Worm (Caenorhabditis elegans) whole organism, L4 larva: ENCODE data around the gene suds-3.

ENCODE experiments used
- D1046.2 ChIP-seq: fragments of 200-800 bp; sonication (Bioruptor generic); IDR thresholded peaks from 2 replicates; pipeline ENCODE4 v1.3.6; 2022; ENCODE audit warnings: missing genetic modification characterization, missing compliant biosample characterization
- F10B5.3 ChIP-seq: sonication (generic microtip); optimal IDR thresholded peaks from 2 replicates; lab custom pipeline; 2016; ENCODE audit warnings: mild to moderate bottlenecking, missing genetic modification characterization, missing compliant biosample characterization
- F26F4.8 ChIP-seq: fragments of 200-800 bp; sonication (Bioruptor generic); conservative IDR thresholded peaks from 2 replicates; pipeline ENCODE4 v1.3.6; 2022; ENCODE audit warnings: missing genetic modification characterization, missing compliant biosample characterization
- F37D6.2 ChIP-seq: sonication (generic microtip); optimal IDR thresholded peaks from 2 replicates; lab custom pipeline; 2016; ENCODE audit warnings: mild to moderate bottlenecking, missing genetic modification characterization, missing compliant biosample characterization
- F44E2.7 ChIP-seq: fragments of 200-800 bp; sonication (Bioruptor generic); IDR thresholded peaks from 2 replicates; pipeline ENCODE4 v2.1.2; 2022; ENCODE audit warnings: missing genetic modification characterization, missing compliant biosample characterization
- F49E8.2 ChIP-seq: sonication (generic microtip); optimal IDR thresholded peaks from 2 replicates; lab custom pipeline; 2016; ENCODE audit warnings: missing compliant biosample characterization, mild to moderate bottlenecking, missing genetic modification characterization, borderline replicate concordance
- T20F7.1 ChIP-seq: fragments of 200-800 bp; sonication (Bioruptor generic); optimal IDR thresholded peaks from 2 replicates; lab custom pipeline; 2018; ENCODE audit warnings: mild to moderate bottlenecking, missing genetic modification characterization, missing compliant biosample characterization
- Y5F2A.4 ChIP-seq: fragments of 200-800 bp; sonication (Bioruptor generic); optimal IDR thresholded peaks from 2 replicates; lab custom pipeline; 2018; ENCODE audit warnings: mild to moderate bottlenecking, missing genetic modification characterization, missing compliant biosample characterization
- aly-2 ChIP-seq: sonication (generic microtip); optimal IDR thresholded peaks from 2 replicates; lab custom pipeline; 2018; ENCODE audit warnings: missing biosample characterization, missing genetic modification characterization
- arid-1 ChIP-seq: fragments of 200-800 bp; sonication (Bioruptor generic); conservative IDR thresholded peaks from 2 replicates; pipeline ENCODE4 v1.3.6; 2022; ENCODE audit warnings: missing genetic modification reagents, missing genetic modification characterization, missing compliant biosample characterization
- ceh-28 ChIP-seq: fragments of 150-350 bp; optimal IDR thresholded peaks from 2 replicates; lab custom pipeline; 2014; ENCODE audit warnings: missing biosample characterization, missing genetic modification reagents, missing genetic modification characterization
- ceh-44 ChIP-seq: fragments of 200-800 bp; sonication (Bioruptor generic); IDR thresholded peaks from 2 replicates; pipeline ENCODE4 v1.3.6; 2022; ENCODE audit warnings: missing genetic modification reagents, missing genetic modification characterization, missing compliant biosample characterization
- ceh-82 ChIP-seq: sonication (generic microtip); optimal IDR thresholded peaks from 2 replicates; lab custom pipeline; 2017; ENCODE audit warnings: missing biosample characterization, missing genetic modification characterization
- ces-1 ChIP-seq: fragments of 150-350 bp; sonication (generic microtip); optimal IDR thresholded peaks from 4 replicates; lab custom pipeline; 2014; ENCODE audit warnings: missing biosample characterization, missing genetic modification reagents, missing genetic modification characterization
- ctbp-1 ChIP-seq: fragments of 200-800 bp; sonication (Bioruptor generic); IDR thresholded peaks from 2 replicates; pipeline ENCODE4 v1.3.6; 2022; ENCODE audit warnings: missing genetic modification reagents, missing genetic modification characterization, missing compliant biosample characterization
- daf-16 ChIP-seq, 3 experiments: sonication (generic microtip); optimal IDR thresholded peaks; 2 replicates each; lab custom pipeline; 2016 to 2017; ENCODE audit warnings: missing genetic modification characterization in 3 of 3, missing genetic modification reagents in 3 of 3, mild to moderate bottlenecking in 2 of 3, missing compliant biosample characterization in 2 of 3, missing biosample characterization in 1 of 3, moderate library complexity in 1 of 3
- daf-19 ChIP-seq: fragments of 200-800 bp; sonication (Bioruptor generic); conservative IDR thresholded peaks from 2 replicates; pipeline ENCODE4 v1.3.6; 2022; ENCODE audit warnings: missing genetic modification characterization, missing compliant biosample characterization
- daf-8 ChIP-seq: fragments of 200-800 bp; sonication (Bioruptor generic); IDR thresholded peaks from 2 replicates; pipeline ENCODE4 v1.3.6; 2022; ENCODE audit warnings: missing genetic modification characterization, missing compliant biosample characterization
- dmd-6 ChIP-seq: fragments of 200-800 bp; sonication (Bioruptor generic); IDR thresholded peaks from 2 replicates; pipeline ENCODE4 v1.3.6; 2022; ENCODE audit warnings: missing genetic modification reagents, missing genetic modification characterization, missing compliant biosample characterization
- dmd-9 ChIP-seq: fragments of 200-800 bp; sonication (Bioruptor generic); IDR thresholded peaks from 2 replicates; pipeline ENCODE4 v1.3.6; 2022; ENCODE audit warnings: missing genetic modification reagents, missing genetic modification characterization, missing compliant biosample characterization
- duxl-1 ChIP-seq: sonication (generic microtip); optimal IDR thresholded peaks from 2 replicates; lab custom pipeline; 2016; ENCODE audit warnings: mild to moderate bottlenecking, missing genetic modification characterization, moderate library complexity, missing compliant biosample characterization; ENCODE audit not compliant: poor library complexity
- egl-43 ChIP-seq: fragments of 200-800 bp; sonication (Bioruptor generic); IDR thresholded peaks from 2 replicates; pipeline ENCODE4 v1.3.6; 2022; ENCODE audit warnings: missing genetic modification reagents, missing genetic modification characterization, missing compliant biosample characterization
- fos-1 ChIP-seq: fragments of 150-350 bp; optimal IDR thresholded peaks from 2 replicates; lab custom pipeline; 2014; ENCODE audit warnings: missing biosample characterization, missing genetic modification characterization
- hif-1 ChIP-seq, 2 experiments: sonication (generic microtip); optimal IDR thresholded peaks; 2 replicates each; lab custom pipeline; 2016 to 2017; ENCODE audit warnings: missing compliant biosample characterization in 2 of 2, missing genetic modification characterization in 2 of 2, missing genetic modification reagents in 2 of 2, missing genotype in 2 of 2, mild to moderate bottlenecking in 1 of 2
- hlh-11 ChIP-seq: fragments of 200-800 bp; sonication (Bioruptor generic); optimal IDR thresholded peaks from 2 replicates; lab custom pipeline; 2018; ENCODE audit warnings: mild to moderate bottlenecking, missing genetic modification characterization, missing compliant biosample characterization
- hlh-30 ChIP-seq: sonication (generic microtip); optimal IDR thresholded peaks from 2 replicates; lab custom pipeline; 2017; ENCODE audit warnings: antibody characterized with exemption, mild to moderate bottlenecking, missing genetic modification characterization, missing compliant biosample characterization; ENCODE audit not compliant: insufficient read depth
- hmg-1.1 ChIP-seq: fragments of 200-800 bp; sonication (Bioruptor generic); IDR thresholded peaks from 2 replicates; pipeline ENCODE4 v1.3.6; 2022; ENCODE audit warnings: missing genetic modification reagents, missing genetic modification characterization, missing compliant biosample characterization
- jun-1 ChIP-seq: fragments of 150-350 bp; optimal IDR thresholded peaks from 2 replicates; lab custom pipeline; 2014; ENCODE audit warnings: missing biosample characterization, missing genetic modification reagents, missing genetic modification characterization
- lim-7 ChIP-seq: fragments of 200-800 bp; sonication (Bioruptor generic); IDR thresholded peaks from 2 replicates; pipeline ENCODE4 v1.3.6; 2022; ENCODE audit warnings: missing genetic modification characterization, missing compliant biosample characterization
- lin-13 ChIP-seq: fragments of 150-350 bp; optimal IDR thresholded peaks from 2 replicates; lab custom pipeline; 2014; ENCODE audit warnings: missing biosample characterization, missing genetic modification reagents, missing genetic modification characterization
- lin-39 ChIP-seq: fragments of 150-350 bp; optimal IDR thresholded peaks from 2 replicates; lab custom pipeline; 2014; ENCODE audit warnings: missing biosample characterization, missing genetic modification reagents, missing genetic modification characterization
- madf-5 ChIP-seq, 2 experiments: fragments of 200-800 bp; sonication (Bioruptor generic); IDR thresholded peaks; 2 replicates each; pipeline ENCODE4 v1.3.6; 2022; ENCODE audit warnings: missing compliant biosample characterization in 2 of 2, missing genetic modification characterization in 2 of 2
- mdl-1 ChIP-seq, 2 experiments: fragments of 150-350 bp in 1 of 2; sonication (generic microtip) in 1 of 2; optimal IDR thresholded peaks; 2 replicates each; lab custom pipeline; 2014 to 2017; ENCODE audit warnings: missing biosample characterization in 2 of 2, missing genetic modification characterization in 2 of 2
- mes-2 ChIP-seq: sonication (generic microtip); optimal IDR thresholded peaks from 2 replicates; lab custom pipeline; 2016; ENCODE audit warnings: missing genotype, mild to moderate bottlenecking, missing genetic modification characterization, missing compliant biosample characterization; ENCODE audit not compliant: poor library complexity, severe bottlenecking
- mxl-2 ChIP-seq: fragments of 200-800 bp; sonication (Bioruptor generic); conservative IDR thresholded peaks from 2 replicates; pipeline ENCODE4 v1.3.6; 2022; ENCODE audit warnings: missing genetic modification reagents, missing genetic modification characterization, missing compliant biosample characterization
- nhr-10 ChIP-seq: fragments of 150-350 bp; optimal IDR thresholded peaks from 2 replicates; lab custom pipeline; 2014; ENCODE audit warnings: missing biosample characterization, missing genetic modification characterization
- nhr-102 ChIP-seq: sonication (generic microtip); optimal IDR thresholded peaks from 2 replicates; lab custom pipeline; 2016; ENCODE audit warnings: mild to moderate bottlenecking, missing genetic modification characterization, moderate library complexity, missing compliant biosample characterization
- nhr-11 ChIP-seq: fragments of 150-350 bp; optimal IDR thresholded peaks from 2 replicates; lab custom pipeline; 2014; ENCODE audit warnings: missing biosample characterization, missing genetic modification characterization
- nhr-42 ChIP-seq: fragments of 200-800 bp; sonication (Bioruptor generic); IDR thresholded peaks from 2 replicates; pipeline ENCODE4 v1.3.6; 2022; ENCODE audit warnings: missing genetic modification characterization, missing compliant biosample characterization
- nhr-48 ChIP-seq: sonication (generic microtip); optimal IDR thresholded peaks from 2 replicates; lab custom pipeline; 2016; ENCODE audit warnings: mild to moderate bottlenecking, missing genetic modification characterization, missing compliant biosample characterization
- nhr-77 ChIP-seq: fragments of 150-350 bp; optimal IDR thresholded peaks from 2 replicates; lab custom pipeline; 2014; ENCODE audit warnings: missing biosample characterization, missing genetic modification characterization
- pha-4 ChIP-seq, 2 experiments: fragments of 150-350 bp in 1 of 2; fragments of 200-800 bp in 1 of 2; sonication (Bioruptor generic) in 1 of 2; IDR thresholded peaks in 1 of 2; optimal IDR thresholded peaks in 1 of 2; 2 replicates each; pipeline versions ENCODE4 v1.3.6 to Lab custom; 2014 to 2022; ENCODE audit warnings: missing genetic modification characterization in 2 of 2, missing genetic modification reagents in 2 of 2, missing biosample characterization in 1 of 2, missing compliant biosample characterization in 1 of 2
- saeg-2 ChIP-seq: fragments of 200-800 bp; sonication (Bioruptor generic); IDR thresholded peaks from 2 replicates; pipeline ENCODE4 v1.3.6; 2022; ENCODE audit warnings: missing genetic modification reagents, missing genetic modification characterization, missing compliant biosample characterization
- snpc-4 ChIP-seq: fragments of 150-350 bp; optimal IDR thresholded peaks from 2 replicates; lab custom pipeline; 2014; ENCODE audit warnings: missing biosample characterization, missing genetic modification characterization
- spr-3 ChIP-seq: fragments of 200-800 bp; sonication (Bioruptor generic); optimal IDR thresholded peaks from 2 replicates; lab custom pipeline; 2018; ENCODE audit warnings: mild to moderate bottlenecking, missing genetic modification characterization, missing compliant biosample characterization
- tra-1 ChIP-seq: fragments of 200-800 bp; sonication (Bioruptor generic); IDR thresholded peaks from 2 replicates; pipeline ENCODE4 v1.3.6; 2022; ENCODE audit warnings: missing genetic modification reagents, missing genetic modification characterization, missing compliant biosample characterization
- unc-130 ChIP-seq: sonication (generic microtip); optimal IDR thresholded peaks from 2 replicates; lab custom pipeline; 2016; ENCODE audit warnings: missing genetic modification reagents, missing genetic modification characterization, missing compliant biosample characterization
- zag-1 ChIP-seq: fragments of 150-350 bp; optimal IDR thresholded peaks from 2 replicates; lab custom pipeline; 2014; ENCODE audit warnings: missing biosample characterization, missing genetic modification characterization
- zip-11 ChIP-seq: fragments of 200-800 bp; sonication (Bioruptor generic); IDR thresholded peaks from 2 replicates; pipeline ENCODE4 v1.3.6; 2022; ENCODE audit warnings: missing genetic modification characterization, missing compliant biosample characterization
- zip-2 ChIP-seq: fragments of 150-350 bp; optimal IDR thresholded peaks from 2 replicates; lab custom pipeline; 2014; ENCODE audit warnings: missing biosample characterization, missing genetic modification characterization
- ztf-11 ChIP-seq: fragments of 150-350 bp; optimal IDR thresholded peaks from 2 replicates; lab custom pipeline; 2014; ENCODE audit warnings: missing biosample characterization, missing genetic modification characterization

The suds-3 gene

DNA sequence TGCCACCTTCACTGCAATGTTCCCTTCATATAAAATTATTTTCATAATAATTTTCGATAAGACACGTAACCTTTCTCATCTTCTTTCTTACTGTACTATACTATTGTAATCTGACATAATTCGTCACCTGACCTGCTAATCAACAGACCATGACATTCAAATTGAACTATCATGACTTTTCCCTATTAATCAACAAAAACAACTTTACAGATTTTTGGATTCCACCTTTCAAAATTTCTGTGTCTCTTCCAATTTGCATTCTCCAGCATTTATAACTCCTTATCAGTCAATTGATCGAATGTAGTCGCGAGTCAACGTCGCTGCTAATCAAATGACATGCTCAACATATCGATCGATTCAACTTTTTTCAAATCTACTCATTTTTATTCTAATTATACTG lies 41.2 kb upstream of the suds-3 start, which contains the start of gene fshr-1 (continued):
- TF ChIP-seq hmg-1.1 (GFP tag; lab: Robert Waterston, UW) (no peak), saeg-2 (no peak), nhr-48 (tag; lab: Kevin White, UChicago) (no peak), nhr-11 (tag; lab: Kevin White, UChicago) (no peak), daf-16 (GFP tag; optimal IDR thresholded peaks at IDR 0.05; lab: Kevin White, UChicago) (no peak), daf-16 (tag; optimal IDR thresholded peaks at IDR 0.05; lab: Kevin White, UChicago) (peak; percentile 98), arid-1 (GFP tag; lab: Robert Waterston, UW) (no peak), madf-5 (GFP tag; IDR thresholded peaks at IDR 0.05; lab: Robert Waterston, UW) (no peak), F10B5.3 (tag; lab: Kevin White, UChicago) (no peak), tra-1 (GFP tag; lab: Robert Waterston, UW) (no peak), zip-2 (tag; lab: Kevin White, UChicago) (no peak), F44E2.7 (no peak), nhr-10 (tag; lab: Kevin White, UChicago) (no peak), snpc-4 (tag; lab: Kevin White, UChicago) (no peak), ceh-28 (no peak), ctbp-1 (GFP tag; lab: Robert Waterston, UW) (no peak), nhr-102 (tag; lab: Kevin White, UChicago) (no peak), hif-1 (tag; optimal IDR thresholded peaks at IDR 0.05; lab: Kevin White, UChicago) (peak in 1 of 2 experiments; percentile 30), unc-130 (GFP tag; lab: Kevin White, UChicago) (no peak), ces-1 (GFP tag; lab: Kevin White, UChicago) (no peak), daf-8 (GFP tag; lab: Robert Waterston, UW) (no peak), aly-2 (no peak), hlh-30 (peak; percentile 54), nhr-77 (tag; lab: Kevin White, UChicago) (peak; percentile 21), fos-1 (tag; lab: Kevin White, UChicago) (no peak), daf-19 (GFP tag; lab: Robert Waterston, UW) (no peak), egl-43 (GFP tag; lab: Robert Waterston, UW) (no peak), F49E8.2 (no peak), Y5F2A.4 (GFP tag; lab: Kevin White, UChicago) (no peak), ceh-44 (GFP tag; lab: Robert Waterston, UW) (no peak), F26F4.8 (GFP tag; lab: Robert Waterston, UW) (no peak), mes-2 (tag; lab: Kevin White, UChicago) (no peak), spr-3 (no peak), lim-7 (no peak), duxl-1 (no peak), jun-1 (tag; lab: Kevin White, UChicago) (no peak), T20F7.1 (GFP tag; lab: Kevin White, UChicago) (no peak), lin-39 (tag; lab: Kevin White, UChicago) (no peak), nhr-42 (GFP tag; lab: Robert Waterston, UW) (no peak), F37D6.2 (no peak), hlh-11 (tag; lab: Kevin White, UChicago) (peak; percentile 67), lin-13 (no peak), dmd-6 (GFP tag; lab: Robert Waterston, UW) (peak; percentile 27), ztf-11 (tag; lab: Kevin White, UChicago) (no peak), dmd-9 (no peak), zag-1 (tag; lab: Kevin White, UChicago) (no peak), ceh-82 (tag; lab: Kevin White, UChicago) (no peak), mdl-1 (tag; optimal IDR thresholded peaks at IDR 0.05; lab: Kevin White, UChicago) (no peak), pha-4 (GFP tag; IDR thresholded peaks at IDR 0.05; lab: Robert Waterston, UW) (no peak), pha-4 (tag; optimal IDR thresholded peaks at IDR 0.05; lab: Kevin White, UChicago) (no peak), zip-11 (GFP tag; lab: Robert Waterston, UW) (no peak), mxl-2 (no peak), D1046.2 (no peak)
